Fruit fly (Drosophila melanogaster): ENCODE results near the gene CG17929.

DNA sequence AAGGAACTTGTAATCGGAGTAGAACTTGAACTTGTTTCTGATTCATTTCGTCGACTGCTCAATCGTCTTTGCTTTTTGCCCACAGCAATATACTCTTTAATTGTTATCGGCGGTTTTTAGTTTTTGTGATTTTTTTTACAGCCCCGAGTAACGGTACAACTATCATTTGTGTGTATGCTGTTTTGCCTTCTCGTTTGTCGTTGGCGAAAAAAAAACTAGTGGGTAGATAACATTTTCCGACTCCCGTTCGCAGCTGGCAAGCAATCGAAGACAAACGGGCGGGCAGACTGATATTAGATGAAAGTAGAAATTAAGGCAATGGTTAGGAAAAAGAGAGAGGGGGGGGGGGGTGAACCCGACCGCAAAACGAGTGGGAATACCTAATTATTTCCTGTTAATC is 37.4 kb upstream of the CG17929 start:
- no peak for TF ChIP-seq Myc (optimal IDR thresholded peaks at IDR 0.05)
- TF ChIP-seq h (optimal IDR thresholded peaks at IDR 0.05), result no peak
- no peak for TF ChIP-seq psq (optimal IDR thresholded peaks at IDR 0.05)

All from Kc167 (cell line).